Worm (Caenorhabditis elegans) whole organism, midembryonic: Measurements from ENCODE around the gene F09E10.5.

Experiments used
- T22C8.4 ChIP-seq: fragments of 200-800 bp; sonication (Bioruptor generic); IDR thresholded peaks from 2 replicates; pipeline ENCODE4 v1.3.6; 2022; ENCODE audit warnings: missing genetic modification characterization, missing compliant biosample characterization
- cog-1 ChIP-seq: sonication (generic microtip); optimal IDR thresholded peaks from 2 replicates; lab custom pipeline; 2016; ENCODE audit warnings: missing genetic modification characterization, missing compliant biosample characterization
- flt-1 ChIP-seq: fragments of 200-800 bp; sonication (Bioruptor generic); IDR thresholded peaks from 2 replicates; pipeline ENCODE4 v1.3.6; 2022; ENCODE audit warnings: missing genetic modification characterization, missing compliant biosample characterization
- klf-2 ChIP-seq: fragments of 200-800 bp; sonication (Bioruptor generic); conservative IDR thresholded peaks from 2 replicates; pipeline ENCODE4 v1.3.6; 2022; ENCODE audit warnings: missing genetic modification reagents, missing genetic modification characterization, missing compliant biosample characterization
- med-1 ChIP-seq: sonication (generic microtip); optimal IDR thresholded peaks from 2 replicates; lab custom pipeline; 2017; ENCODE audit warnings: missing genetic modification characterization, mild to moderate bottlenecking, missing compliant biosample characterization, antibody characterized with exemption, missing genetic modification reagents; ENCODE audit not compliant: insufficient read depth
- ref-1 ChIP-seq: fragments of 200-800 bp; sonication (Bioruptor generic); conservative IDR thresholded peaks from 2 replicates; pipeline ENCODE4 v1.3.6; 2022; ENCODE audit warnings: missing genetic modification reagents, missing genetic modification characterization, missing compliant biosample characterization
- tab-1 ChIP-seq: fragments of 200-800 bp; sonication (Bioruptor generic); IDR thresholded peaks from 2 replicates; pipeline ENCODE4 v1.3.6; 2022; ENCODE audit warnings: missing genetic modification characterization, missing compliant biosample characterization
- ztf-23 ChIP-seq: fragments of 200-800 bp; sonication (Bioruptor generic); IDR thresholded peaks from 2 replicates; pipeline ENCODE4 v1.3.6; 2022; ENCODE audit warnings: missing genetic modification reagents, missing genetic modification characterization, missing compliant biosample characterization
- ztf-29 ChIP-seq: fragments of 200-800 bp; sonication (Bioruptor generic); IDR thresholded peaks from 2 replicates; pipeline ENCODE4 v1.3.6; 2022; ENCODE audit warnings: missing genetic modification reagents, missing genetic modification characterization, missing compliant biosample characterization

The F09E10.5 gene

ce11 chrX:1503698-1504501, 9.7 kb upstream of the F09E10.5 start:
- TF ChIP-seq klf-2 (GFP tag; lab: Robert Waterston, UW) (no peak), ztf-29 (GFP tag; lab: Robert Waterston, UW) (no peak), cog-1 (tag; lab: Kevin White, UChicago) (no peak), flt-1 (GFP tag; lab: Robert Waterston, UW) (no peak), ref-1 (no peak), T22C8.4 (GFP tag; lab: Robert Waterston, UW) (no peak), tab-1 (no peak), ztf-23 (GFP tag; lab: Robert Waterston, UW) (no peak), med-1 (no peak)

- no peak for TF ChIP-seq klf-2 (GFP tag; lab: Robert Waterston, UW)
- no peak for TF ChIP-seq tab-1
- TF ChIP-seq ztf-23 (GFP tag; lab: Robert Waterston, UW): no peak
- TF ChIP-seq cog-1 (tag; lab: Kevin White, UChicago): no peak
- no peak for TF ChIP-seq T22C8.4 (GFP tag; lab: Robert Waterston, UW)
- no peak for TF ChIP-seq ref-1
- TF ChIP-seq ztf-29 (GFP tag; lab: Robert Waterston, UW): no peak
- TF ChIP-seq med-1: no peak
Observed at ce11 chrX:1502914-1503313, 8.8 kb upstream of the F09E10.5 start.

ce11 chrX:1502490-1502889, 8.3 kb upstream of the F09E10.5 start, which contains the start of gene F09E10.1:
F09E10.1 (plus strand) TSS chrX:1502790.
- TF ChIP-seq cog-1 (tag; lab: Kevin White, UChicago) (no peak), T22C8.4 (GFP tag; lab: Robert Waterston, UW) (no peak), ztf-23 (GFP tag; lab: Robert Waterston, UW) (no peak), ztf-29 (GFP tag; lab: Robert Waterston, UW) (no peak), tab-1 (no peak), ref-1 (no peak), med-1 (no peak), flt-1 (GFP tag; lab: Robert Waterston, UW) (no peak), klf-2 (GFP tag; lab: Robert Waterston, UW) (no peak)

- TF ChIP-seq med-1: no peak
- TF ChIP-seq ref-1: no peak
- no peak for TF ChIP-seq ztf-29 (GFP tag; lab: Robert Waterston, UW)
- TF ChIP-seq tab-1: no peak
- TF ChIP-seq cog-1 (tag; lab: Kevin White, UChicago): no peak
- no peak for TF ChIP-seq klf-2 (GFP tag; lab: Robert Waterston, UW)
- no peak for TF ChIP-seq ztf-23 (GFP tag; lab: Robert Waterston, UW)
- TF ChIP-seq T22C8.4 (GFP tag; lab: Robert Waterston, UW): no peak
- TF ChIP-seq flt-1 (GFP tag; lab: Robert Waterston, UW): no peak
Observed at ce11 chrX:1501752-1502151, 7.6 kb upstream of the F09E10.5 start, which contains the start of gene F09E10.7. F09E10.7 (minus strand) TSS chrX:1501852.

- no peak for TF ChIP-seq klf-2 (GFP tag; lab: Robert Waterston, UW)
- TF ChIP-seq ztf-29 (GFP tag; lab: Robert Waterston, UW): no peak
- no peak for TF ChIP-seq cog-1 (tag; lab: Kevin White, UChicago)
- TF ChIP-seq flt-1 (GFP tag; lab: Robert Waterston, UW): no peak
- TF ChIP-seq ztf-23 (GFP tag; lab: Robert Waterston, UW): no peak
- no peak for TF ChIP-seq T22C8.4 (GFP tag; lab: Robert Waterston, UW)
- no peak for TF ChIP-seq med-1
- TF ChIP-seq ref-1: no peak
- no peak for TF ChIP-seq tab-1
Observed at ce11 chrX:1499499-1499898, 5.3 kb upstream of the F09E10.5 start.

ce11 chrX:1497581-1497980, 3.4 kb upstream of the F09E10.5 start, which contains the start of gene F09E10.6:
F09E10.6 (minus strand) TSS chrX:1497681.
- no peak for TF ChIP-seq tab-1

- no peak for TF ChIP-seq cog-1 (tag; lab: Kevin White, UChicago)
- TF ChIP-seq klf-2 (GFP tag; lab: Robert Waterston, UW): no peak
- TF ChIP-seq ref-1: no peak
- TF ChIP-seq ztf-23 (GFP tag; lab: Robert Waterston, UW): no peak
- no peak; the same call in 1 of the 2 replicates for TF ChIP-seq ztf-29 (GFP tag; lab: Robert Waterston, UW)
- TF ChIP-seq T22C8.4 (GFP tag; lab: Robert Waterston, UW): no peak
- no peak for TF ChIP-seq med-1
- TF ChIP-seq tab-1: no peak
- TF ChIP-seq flt-1 (GFP tag; lab: Robert Waterston, UW): no peak
Observed at ce11 chrX:1495980-1496379, 1.8 kb upstream of the F09E10.5 start.

- TF ChIP-seq med-1 (no peak), tab-1 (no peak), ztf-29 (GFP tag; lab: Robert Waterston, UW) (no peak), ztf-23 (GFP tag; lab: Robert Waterston, UW) (no peak)
Observed at ce11 chrX:1492174-1492573, 2.0 kb downstream of the F09E10.5 start.

- TF ChIP-seq T22C8.4 (GFP tag; lab: Robert Waterston, UW) (no peak), cog-1 (tag; lab: Kevin White, UChicago) (no peak), ztf-29 (GFP tag; lab: Robert Waterston, UW) (no peak), klf-2 (GFP tag; lab: Robert Waterston, UW) (no peak), flt-1 (GFP tag; lab: Robert Waterston, UW) (no peak), ref-1 (no peak), ztf-23 (GFP tag; lab: Robert Waterston, UW) (no peak), tab-1 (no peak)
Observed at ce11 chrX:1491036-1491435, 3.1 kb downstream of the F09E10.5 start.

ce11 chrX:1489574-1489973, 4.6 kb downstream of the F09E10.5 start:
- TF ChIP-seq ref-1: no peak
- no peak for TF ChIP-seq T22C8.4 (GFP tag; lab: Robert Waterston, UW)
- no peak for TF ChIP-seq cog-1 (tag; lab: Kevin White, UChicago)
- TF ChIP-seq klf-2 (GFP tag; lab: Robert Waterston, UW): no peak
- TF ChIP-seq ztf-29 (GFP tag; lab: Robert Waterston, UW): no peak
- no peak for TF ChIP-seq med-1
- TF ChIP-seq ztf-23 (GFP tag; lab: Robert Waterston, UW): no peak
- TF ChIP-seq tab-1: no peak
- TF ChIP-seq flt-1 (GFP tag; lab: Robert Waterston, UW): no peak
